Fruit fly (Drosophila melanogaster) whole organism, larva: ENCODE data around the gene CG42537.

Experiments used
- noc ChIP-seq: fragments of 200-800 bp; sonication (Bioruptor generic); optimal IDR thresholded peaks from 3 replicates; lab custom pipeline; 2019; ENCODE audit warnings: missing biosample characterization, mild to moderate bottlenecking, missing genetic modification characterization, moderate library complexity

The CG42537 gene

DNA sequence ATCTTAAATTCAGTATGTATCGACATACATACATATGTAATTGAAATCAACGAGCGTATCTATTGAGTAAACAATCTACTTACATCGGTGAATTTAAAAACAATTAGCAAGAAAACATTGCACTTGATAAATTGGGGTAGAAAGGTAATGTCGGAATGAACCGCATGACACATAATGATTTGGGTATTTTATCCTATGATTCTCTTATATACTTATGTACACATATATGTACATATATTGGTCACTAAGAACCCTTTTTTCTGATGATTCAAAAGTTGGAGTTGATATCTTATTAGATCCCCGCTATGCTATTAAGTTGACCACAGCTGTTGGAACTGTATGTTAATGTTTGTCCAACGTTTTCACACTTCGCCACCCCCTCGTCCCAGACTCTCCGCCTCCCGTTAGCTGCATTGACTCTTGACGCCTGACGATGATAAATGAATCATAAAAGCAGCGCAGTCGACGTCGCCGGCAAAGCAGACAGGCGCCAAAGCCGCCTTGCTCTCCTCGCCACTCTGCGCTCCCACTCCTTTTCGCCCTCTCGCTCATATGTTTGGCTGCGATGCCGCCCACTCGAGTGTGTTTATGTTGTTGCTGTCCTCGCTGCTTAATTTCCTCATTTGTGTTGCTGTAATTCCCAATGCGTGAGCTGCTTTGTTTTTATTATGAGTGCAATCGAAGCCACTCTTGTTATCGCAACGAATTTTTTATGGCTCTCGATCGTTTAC lies 24.5 kb upstream of the CG42537 start:
- peak; percentile 15 for TF ChIP-seq noc

dm6 chr3R:6353624-6354352 lies 23.8 kb upstream of the CG42537 start:
- TF ChIP-seq noc, result peak; percentile 91

DNA sequence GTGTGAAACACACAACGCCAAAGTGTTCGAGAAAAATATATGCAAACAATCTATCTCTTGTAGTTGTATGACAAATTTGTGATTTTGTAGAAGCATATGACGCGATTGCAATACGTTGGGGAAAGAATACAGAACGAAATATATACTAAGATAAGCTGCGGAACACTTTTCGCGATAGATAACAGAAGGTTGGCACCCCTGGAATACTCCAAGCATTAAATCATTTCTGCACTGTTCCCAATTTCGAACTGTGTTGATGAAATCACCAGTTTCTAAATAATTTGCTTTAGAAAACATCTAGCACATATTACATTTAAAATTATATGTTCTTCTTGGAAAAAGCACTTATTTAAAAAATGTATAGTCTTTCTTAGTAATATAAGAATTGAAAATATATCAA lies 23.2 kb upstream of the CG42537 start:
- no peak for TF ChIP-seq noc

dm6 chr3R:6368100-6368499 lies 9.5 kb upstream of the CG42537 start, which contains the start of gene CG42724:
Gene CG42724, minus strand, starts transcription at chr3R:6368288.
- TF ChIP-seq noc, result no peak

dm6 chr3R:6368550-6369238 lies 8.9 kb upstream of the CG42537 start, which contains the start of gene CG10286:
Gene CG10286, plus strand, starts transcription at chr3R:6368965.
- no peak for TF ChIP-seq noc

DNA sequence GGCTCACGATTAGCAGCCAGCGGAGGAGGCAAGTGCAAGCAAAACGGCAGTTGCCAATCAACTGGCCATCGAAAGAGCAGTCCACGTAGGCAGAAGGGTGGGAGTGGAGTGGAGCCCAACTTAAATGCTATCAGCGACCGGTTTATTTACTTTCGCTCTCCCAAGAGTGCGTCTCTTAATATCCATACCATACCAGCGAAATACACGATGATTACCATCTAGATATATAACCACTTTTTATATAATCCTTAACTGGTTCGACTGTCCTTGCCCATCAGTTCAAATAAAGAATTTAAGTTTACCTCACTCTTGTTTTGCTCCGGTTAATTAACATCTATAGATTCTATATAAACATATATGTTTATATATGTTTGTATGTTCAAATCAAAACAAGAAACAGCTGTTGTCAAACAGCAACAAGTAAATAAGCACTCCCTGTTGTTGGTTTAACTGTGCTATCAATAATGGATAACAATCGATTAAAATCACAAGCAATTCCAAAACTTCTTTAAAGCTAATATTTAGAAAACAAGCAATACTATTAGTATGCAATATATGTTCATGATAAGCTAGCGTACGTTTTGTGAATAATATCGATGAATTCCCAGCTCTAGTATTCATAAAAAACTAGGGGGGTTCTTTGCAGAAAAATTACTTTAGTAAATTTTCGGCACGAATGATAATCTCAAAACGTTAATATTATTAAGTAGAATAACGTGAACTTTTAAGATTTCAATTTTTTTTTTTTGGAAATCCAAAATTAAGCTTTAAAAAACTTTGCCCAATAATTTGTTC lies 3.9 kb upstream of the CG42537 start:
- TF ChIP-seq noc, result peak; percentile 21

- no peak for TF ChIP-seq noc
Observed at dm6 chr3R:6374307-6374574, 3.4 kb upstream of the CG42537 start, which contains the start of gene CG42564. Gene CG42564, plus strand, starts transcription at chr3R:6374475.

DNA sequence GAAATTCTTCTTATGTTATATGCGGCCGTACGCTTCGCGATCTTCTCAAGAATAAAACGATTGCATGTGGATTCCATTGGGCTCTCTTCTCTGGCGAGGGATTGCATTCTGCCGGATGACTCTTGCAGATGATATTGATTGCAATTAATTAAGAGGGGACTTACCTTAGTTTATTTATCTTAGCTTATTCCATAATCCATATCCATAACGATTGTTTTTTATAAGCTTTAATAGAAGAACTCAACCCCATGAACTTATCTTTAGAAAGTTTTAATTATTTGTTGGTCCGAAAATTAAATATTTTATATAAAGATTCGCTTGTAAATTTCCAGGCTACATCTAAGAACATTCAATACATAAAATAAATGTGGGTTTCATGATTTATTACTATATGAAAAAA lies 1.7 kb upstream of the CG42537 start, which contains the start of gene CRAT:
Gene CRAT, minus strand, starts transcription at position 101 of the 400 bp plus-strand sequence.
- TF ChIP-seq noc, result no peak

dm6 chr3R:6380129-6380528 lies 2.5 kb downstream of the CG42537 start, which contains the start of the genes CG1024 and TfIIFalpha:
Gene CG1024, minus strand, starts transcription at chr3R:6380328.
Gene TfIIFalpha, plus strand, starts transcription at chr3R:6380467.
- no peak for TF ChIP-seq noc

- TF ChIP-seq noc, result no peak
Observed at dm6 chr3R:6381784-6382183, 4.2 kb downstream of the CG42537 start.

DNA sequence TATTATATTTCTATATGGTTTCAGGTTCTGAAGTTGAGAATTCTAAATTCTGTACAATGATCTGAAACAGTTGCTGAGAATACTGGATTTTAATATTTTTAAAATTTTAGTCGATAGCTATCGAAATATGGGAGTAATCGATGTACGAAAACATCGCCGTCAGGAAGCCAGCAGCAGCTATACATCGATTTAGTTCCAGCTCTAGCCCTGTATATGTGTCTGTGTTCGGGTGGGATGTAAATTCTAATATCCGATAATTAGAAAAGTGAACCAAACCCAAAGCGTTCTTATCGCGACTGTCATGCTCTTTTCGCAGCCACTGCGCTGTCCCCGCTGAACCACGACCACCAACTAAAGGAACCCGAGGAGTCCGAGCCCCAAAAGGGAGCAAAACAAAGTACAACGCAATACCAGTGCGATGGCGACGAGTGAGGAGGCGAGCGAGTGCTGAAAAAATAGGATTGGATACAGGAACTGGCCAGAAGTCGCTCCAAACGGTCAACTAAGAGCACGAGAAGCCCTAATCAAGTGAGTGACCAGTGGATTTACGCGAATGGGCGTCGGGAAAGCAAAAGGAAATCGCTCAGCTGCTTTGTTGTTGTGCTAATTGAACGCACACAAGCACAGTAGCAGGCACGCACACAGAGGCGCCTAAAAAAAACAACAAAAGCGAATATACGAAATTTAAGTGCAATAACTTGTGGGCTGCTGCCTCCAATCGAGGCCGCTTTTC lies 5.3 kb downstream of the CG42537 start, which contains the start of gene gzl:
Gene gzl, plus strand, starts transcription at position 182 of the 733 bp plus-strand sequence.
- TF ChIP-seq noc, result no peak

- TF ChIP-seq noc, result no peak
Observed at dm6 chr3R:6383466-6383769, 5.8 kb downstream of the CG42537 start.

- TF ChIP-seq noc, result no peak
Observed at dm6 chr3R:6388414-6388830, 10.8 kb downstream of the CG42537 start.

DNA sequence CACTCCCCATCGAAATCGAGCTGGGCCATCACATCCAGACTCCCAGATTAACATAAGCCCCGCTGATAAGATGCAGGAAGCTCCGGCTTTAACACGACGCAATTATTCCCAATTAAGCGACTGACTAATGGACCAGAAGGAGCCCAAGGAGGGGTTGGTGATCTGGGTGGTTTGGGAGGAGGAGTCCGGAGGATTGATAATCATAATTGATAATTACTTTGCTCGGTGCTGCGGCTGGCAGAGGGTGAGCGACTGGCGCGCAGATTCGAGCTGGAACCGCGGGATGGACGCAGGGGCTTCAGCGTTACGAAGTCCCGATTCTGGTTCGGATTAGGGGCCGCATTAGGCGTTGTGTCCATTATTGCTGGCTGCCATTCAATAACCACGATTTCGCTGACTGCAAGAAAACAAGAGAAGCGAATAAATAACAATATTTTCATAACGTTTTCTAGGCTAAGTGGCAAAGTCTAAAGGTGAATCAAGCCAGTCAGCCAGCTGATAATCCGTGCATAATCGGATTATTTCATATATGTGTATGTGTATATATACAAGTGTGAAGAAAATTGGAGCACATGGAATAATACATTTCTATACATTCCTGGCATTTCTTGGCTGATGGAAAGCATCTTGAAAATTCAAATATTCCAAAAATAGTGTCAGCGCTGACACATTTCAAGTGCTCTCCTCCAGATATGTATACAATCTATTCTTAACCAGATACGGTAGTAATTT lies 16.1 kb downstream of the CG42537 start:
- TF ChIP-seq noc, result peak; percentile 2

- no peak for TF ChIP-seq noc
Observed at dm6 chr3R:6394247-6394522, 16.6 kb downstream of the CG42537 start.
